Worm (Caenorhabditis elegans) whole organism, early embryonic: ENCODE results near the gene C09G9.1.

ENCODE experiments used
- B0310.2 ChIP-seq: sonication (generic microtip); optimal IDR thresholded peaks from 2 replicates; lab custom pipeline; 2016; ENCODE audit warnings: mild to moderate bottlenecking, missing genetic modification characterization, missing compliant biosample characterization
- F13C5.2 ChIP-seq: sonication (generic microtip); optimal IDR thresholded peaks from 2 replicates; lab custom pipeline; 2017; ENCODE audit warnings: mild to moderate bottlenecking, missing genetic modification characterization, inconsistent platforms, missing compliant biosample characterization
- aly-1 ChIP-seq: sonication (generic microtip); optimal IDR thresholded peaks from 2 replicates; lab custom pipeline; 2016; ENCODE audit warnings: missing genetic modification characterization, missing compliant biosample characterization
- ama-1 ChIP-seq: fragments of 150-350 bp; optimal IDR thresholded peaks from 2 replicates; lab custom pipeline; 2014
- ceh-13 ChIP-seq: fragments of 200-800 bp; sonication (Bioruptor generic); optimal IDR thresholded peaks from 2 replicates; lab custom pipeline; 2018; ENCODE audit warnings: mild to moderate bottlenecking, missing genetic modification characterization, missing compliant biosample characterization
- ceh-36 ChIP-seq: sonication (generic microtip); optimal IDR thresholded peaks from 2 replicates; lab custom pipeline; 2016; ENCODE audit warnings: missing genetic modification characterization, inconsistent platforms, missing compliant biosample characterization
- ets-7 ChIP-seq: sonication (generic microtip); optimal IDR thresholded peaks from 2 replicates; lab custom pipeline; 2016; ENCODE audit warnings: missing genotype, missing genetic modification characterization, missing compliant biosample characterization
- flt-1 ChIP-seq: fragments of 200-800 bp; sonication (Bioruptor generic); IDR thresholded peaks from 2 replicates; pipeline ENCODE4 v1.3.6; 2022; ENCODE audit warnings: missing genetic modification characterization, missing compliant biosample characterization
- hmbx-1 ChIP-seq: sonication (generic microtip); optimal IDR thresholded peaks from 2 replicates; lab custom pipeline; 2016; ENCODE audit warnings: mild to moderate bottlenecking, missing genetic modification characterization, missing compliant biosample characterization
- hmg-4 ChIP-seq: fragments of 200-800 bp; sonication (Bioruptor generic); optimal IDR thresholded peaks from 2 replicates; lab custom pipeline; 2018; ENCODE audit warnings: mild to moderate bottlenecking, missing genetic modification characterization, missing compliant biosample characterization
- hnd-1 ChIP-seq: sonication (generic microtip); optimal IDR thresholded peaks from 2 replicates; lab custom pipeline; 2016; ENCODE audit warnings: missing genetic modification characterization, missing compliant biosample characterization
- pes-1 ChIP-seq: fragments of 200-800 bp; sonication (Bioruptor generic); IDR thresholded peaks from 2 replicates; pipeline ENCODE4 v1.3.6; 2022; ENCODE audit warnings: missing genetic modification reagents, missing genetic modification characterization, missing compliant biosample characterization
- scrt-1 ChIP-seq: fragments of 200-800 bp; sonication (Bioruptor generic); IDR thresholded peaks from 2 replicates; pipeline ENCODE4 v1.3.6; 2022; ENCODE audit warnings: missing genetic modification characterization, missing compliant biosample characterization
- sea-1 ChIP-seq: fragments of 200-800 bp; sonication (Bioruptor generic); conservative IDR thresholded peaks from 2 replicates; pipeline ENCODE4 v1.3.6; 2022; ENCODE audit warnings: missing genetic modification characterization, missing compliant biosample characterization
- tbx-11 ChIP-seq: fragments of 200-800 bp; sonication (Bioruptor generic); IDR thresholded peaks from 2 replicates; pipeline ENCODE4 v1.3.6; 2022; ENCODE audit warnings: missing genetic modification characterization, missing compliant biosample characterization
- tbx-37 ChIP-seq: fragments of 200-800 bp; sonication (Bioruptor generic); conservative IDR thresholded peaks from 2 replicates; pipeline ENCODE4 v1.3.6; 2022; ENCODE audit warnings: missing genetic modification reagents, missing genetic modification characterization, missing compliant biosample characterization
- tra-4 ChIP-seq: sonication (generic microtip); optimal IDR thresholded peaks from 2 replicates; lab custom pipeline; 2017; ENCODE audit warnings: missing genetic modification characterization, missing compliant biosample characterization

The C09G9.1 gene

ce11 chrIV:8888525-8889026 is 23.3 kb upstream of the C09G9.1 start, which contains the start of gene oma-1:
Gene oma-1 (plus strand): TSS chrIV:8888976.
- TF ChIP-seq ets-7 (tag; lab: Kevin White, UChicago) (no peak), F13C5.2 (no peak), flt-1 (GFP tag; lab: Robert Waterston, UW) (no peak), hnd-1 (tag; lab: Kevin White, UChicago) (no peak), scrt-1 (GFP tag; lab: Robert Waterston, UW) (no peak), ama-1 (no peak), B0310.2 (tag; lab: Kevin White, UChicago) (no peak), aly-1 (tag; lab: Kevin White, UChicago) (no peak), tbx-37 (GFP tag; lab: Robert Waterston, UW) (no peak), hmbx-1 (tag; lab: Kevin White, UChicago) (no peak), sea-1 (GFP tag; lab: Robert Waterston, UW) (no peak), pes-1 (GFP tag; lab: Robert Waterston, UW) (no peak), tra-4 (tag; lab: Kevin White, UChicago) (no peak), hmg-4 (GFP tag; lab: Kevin White, UChicago) (no peak), tbx-11 (GFP tag; lab: Robert Waterston, UW) (no peak), ceh-36 (tag; lab: Kevin White, UChicago) (no peak), ceh-13 (GFP tag; lab: Kevin White, UChicago) (no peak)

- TF ChIP-seq hmbx-1 (tag; lab: Kevin White, UChicago) (no peak), B0310.2 (tag; lab: Kevin White, UChicago) (no peak), tbx-37 (GFP tag; lab: Robert Waterston, UW) (no peak), ceh-36 (tag; lab: Kevin White, UChicago) (no peak), ets-7 (tag; lab: Kevin White, UChicago) (no peak), tra-4 (tag; lab: Kevin White, UChicago) (no peak), hnd-1 (tag; lab: Kevin White, UChicago) (no peak), flt-1 (GFP tag; lab: Robert Waterston, UW) (no peak)
Observed at ce11 chrIV:8886228-8886627, 20.9 kb upstream of the C09G9.1 start, which contains the start of gene C09G9.5. Gene C09G9.5 (plus strand): TSS chrIV:8886528.

ce11 chrIV:8881181-8881580 is 15.9 kb upstream of the C09G9.1 start, which contains the start of gene C09G9.8:
Gene C09G9.8 (plus strand): TSS chrIV:8881481.
- TF ChIP-seq ceh-36 (tag; lab: Kevin White, UChicago) = no peak
- no peak for TF ChIP-seq hmbx-1 (tag; lab: Kevin White, UChicago)
- TF ChIP-seq tbx-37 (GFP tag; lab: Robert Waterston, UW) = no peak

- no peak for TF ChIP-seq tbx-37 (GFP tag; lab: Robert Waterston, UW)
- no peak for TF ChIP-seq sea-1 (GFP tag; lab: Robert Waterston, UW)
- TF ChIP-seq ama-1 = no peak
- no peak for TF ChIP-seq flt-1 (GFP tag; lab: Robert Waterston, UW)
- TF ChIP-seq tbx-11 (GFP tag; lab: Robert Waterston, UW) = no peak
- no peak for TF ChIP-seq ceh-36 (tag; lab: Kevin White, UChicago)
- no peak for TF ChIP-seq aly-1 (tag; lab: Kevin White, UChicago)
- no peak for TF ChIP-seq tra-4 (tag; lab: Kevin White, UChicago)
- no peak for TF ChIP-seq hmbx-1 (tag; lab: Kevin White, UChicago)
- no peak for TF ChIP-seq scrt-1 (GFP tag; lab: Robert Waterston, UW)
- TF ChIP-seq B0310.2 (tag; lab: Kevin White, UChicago) = no peak
- no peak for TF ChIP-seq hmg-4 (GFP tag; lab: Kevin White, UChicago)
- TF ChIP-seq ceh-13 (GFP tag; lab: Kevin White, UChicago) = no peak
- no peak for TF ChIP-seq F13C5.2
Observed at ce11 chrIV:8879810-8880209, 14.5 kb upstream of the C09G9.1 start, which contains the start of gene npax-4. Gene npax-4 (minus strand): TSS chrIV:8879910.

- no peak for TF ChIP-seq tbx-37 (GFP tag; lab: Robert Waterston, UW)
- no peak for TF ChIP-seq F13C5.2
- no peak for TF ChIP-seq pes-1 (GFP tag; lab: Robert Waterston, UW)
- TF ChIP-seq scrt-1 (GFP tag; lab: Robert Waterston, UW) = no peak
- TF ChIP-seq ets-7 (tag; lab: Kevin White, UChicago) = no peak
- no peak for TF ChIP-seq hmg-4 (GFP tag; lab: Kevin White, UChicago)
Observed at ce11 chrIV:8873847-8874246, 8.6 kb upstream of the C09G9.1 start, which contains the start of gene hdl-2. Gene hdl-2 (plus strand): TSS chrIV:8874147.

- TF ChIP-seq scrt-1 (GFP tag; lab: Robert Waterston, UW) = no peak
- TF ChIP-seq flt-1 (GFP tag; lab: Robert Waterston, UW) = no peak
- TF ChIP-seq ceh-36 (tag; lab: Kevin White, UChicago) = no peak
- TF ChIP-seq hmbx-1 (tag; lab: Kevin White, UChicago) = no peak
- no peak for TF ChIP-seq F13C5.2
Observed at ce11 chrIV:8872958-8873357, 7.7 kb upstream of the C09G9.1 start, which contains the start of gene C09G9.3. Gene C09G9.3 (minus strand): TSS chrIV:8873058.

ce11 chrIV:8869624-8870023 is 4.3 kb upstream of the C09G9.1 start, which contains the start of gene npp-23:
Gene npp-23 (minus strand): TSS chrIV:8869679.
- TF ChIP-seq ama-1 (no peak), B0310.2 (tag; lab: Kevin White, UChicago) (no peak), tra-4 (tag; lab: Kevin White, UChicago) (no peak)

ce11 chrIV:8867562-8867961 is 2.3 kb upstream of the C09G9.1 start:
- no peak for TF ChIP-seq hmbx-1 (tag; lab: Kevin White, UChicago)
- no peak for TF ChIP-seq B0310.2 (tag; lab: Kevin White, UChicago)
- no peak for TF ChIP-seq tbx-37 (GFP tag; lab: Robert Waterston, UW)
- no peak for TF ChIP-seq scrt-1 (GFP tag; lab: Robert Waterston, UW)
- TF ChIP-seq tra-4 (tag; lab: Kevin White, UChicago) = no peak
- no peak for TF ChIP-seq ets-7 (tag; lab: Kevin White, UChicago)
- TF ChIP-seq tbx-11 (GFP tag; lab: Robert Waterston, UW) = no peak
- no peak for TF ChIP-seq ceh-13 (GFP tag; lab: Kevin White, UChicago)
- TF ChIP-seq flt-1 (GFP tag; lab: Robert Waterston, UW) = no peak
- TF ChIP-seq hnd-1 (tag; lab: Kevin White, UChicago) = no peak
- no peak for TF ChIP-seq hmg-4 (GFP tag; lab: Kevin White, UChicago)
- no peak for TF ChIP-seq pes-1 (GFP tag; lab: Robert Waterston, UW)
- no peak for TF ChIP-seq sea-1 (GFP tag; lab: Robert Waterston, UW)
